Worm (Caenorhabditis elegans) whole organism, L1 larva: ENCODE data around the gene F26G1.11.

Experiments
- aha-1 ChIP-seq: fragments of 150-350 bp; optimal IDR thresholded peaks from 2 replicates; lab custom pipeline; 2014; ENCODE audit warnings: missing biosample characterization, missing genetic modification characterization
- ama-1 ChIP-seq: fragments of 150-350 bp; optimal IDR thresholded peaks from 2 replicates; lab custom pipeline; 2014
- blmp-1 ChIP-seq: fragments of 150-350 bp; optimal IDR thresholded peaks from 2 replicates; lab custom pipeline; 2014; ENCODE audit warnings: missing biosample characterization, missing genetic modification characterization
- ceh-63 ChIP-seq: fragments of 200-800 bp; sonication (Bioruptor generic); optimal IDR thresholded peaks from 2 replicates; lab custom pipeline; 2018; ENCODE audit warnings: mild to moderate bottlenecking, missing genetic modification characterization, missing compliant biosample characterization
- ceh-8 ChIP-seq: fragments of 200-800 bp; sonication (Bioruptor generic); optimal IDR thresholded peaks from 2 replicates; lab custom pipeline; 2018; ENCODE audit warnings: mild to moderate bottlenecking, missing genetic modification characterization, moderate library complexity, missing compliant biosample characterization
- ceh-82 ChIP-seq, 3 experiments: fragments of 150-350 bp in 1 of 3; sonication (generic microtip) in 2 of 3; optimal IDR thresholded peaks; 2 replicates each; lab custom pipeline; 2014 to 2017; ENCODE audit warnings: missing biosample characterization in 3 of 3, missing genetic modification characterization in 3 of 3
- ceh-90 ChIP-seq: sonication (generic microtip); optimal IDR thresholded peaks from 2 replicates; lab custom pipeline; 2016; ENCODE audit warnings: missing genetic modification characterization, missing compliant biosample characterization
- dsc-1 ChIP-seq: sonication (generic microtip); optimal IDR thresholded peaks from 2 replicates; lab custom pipeline; 2016; ENCODE audit warnings: mild to moderate bottlenecking, missing genetic modification characterization, missing compliant biosample characterization
- efl-3 ChIP-seq: fragments of 200-800 bp; sonication (Bioruptor generic); optimal IDR thresholded peaks from 2 replicates; lab custom pipeline; 2018; ENCODE audit warnings: mild to moderate bottlenecking, missing genetic modification characterization, missing compliant biosample characterization
- egl-27 ChIP-seq, 2 experiments: fragments of 150-350 bp in 1 of 2; sonication (generic microtip); optimal IDR thresholded peaks; 3 replicates each; lab custom pipeline; 2017 to 2018; ENCODE audit warnings: missing biosample characterization in 2 of 2, missing genetic modification characterization in 2 of 2, missing genetic modification reagents in 2 of 2
- elt-2 ChIP-seq: sonication (generic microtip); optimal IDR thresholded peaks from 2 replicates; lab custom pipeline; 2016; ENCODE audit warnings: missing genetic modification characterization, mild to moderate bottlenecking, inconsistent platforms, missing compliant biosample characterization, missing genetic modification reagents
- ets-5 ChIP-seq: fragments of 200-800 bp; sonication (Bioruptor generic); IDR thresholded peaks from 2 replicates; pipeline ENCODE4 v1.3.6; 2022; ENCODE audit warnings: missing genetic modification characterization, missing compliant biosample characterization
- fkh-10 ChIP-seq: sonication (generic microtip); optimal IDR thresholded peaks from 2 replicates; lab custom pipeline; 2017; ENCODE audit warnings: missing biosample characterization, missing genetic modification reagents, missing genetic modification characterization
- fkh-4 ChIP-seq: sonication (generic microtip); optimal IDR thresholded peaks from 2 replicates; lab custom pipeline; 2016; ENCODE audit warnings: missing compliant biosample characterization, missing genetic modification characterization, borderline replicate concordance
- fkh-8 ChIP-seq: sonication (generic microtip); optimal IDR thresholded peaks from 2 replicates; lab custom pipeline; 2016; ENCODE audit warnings: mild to moderate bottlenecking, missing genetic modification characterization, missing compliant biosample characterization
- grh-1 ChIP-seq: fragments of 200-800 bp; sonication (Bioruptor generic); IDR thresholded peaks from 2 replicates; pipeline ENCODE4 v1.3.6; 2022; ENCODE audit warnings: missing genetic modification reagents, missing genetic modification characterization, missing compliant biosample characterization
- hpl-2 ChIP-seq: fragments of 150-350 bp; optimal IDR thresholded peaks from 2 replicates; lab custom pipeline; 2014; ENCODE audit warnings: missing biosample characterization, missing genetic modification reagents, missing genetic modification characterization
- irx-1 ChIP-seq: sonication (generic microtip); optimal IDR thresholded peaks from 2 replicates; lab custom pipeline; 2016; ENCODE audit warnings: missing genetic modification characterization, missing compliant biosample characterization
- isw-1 ChIP-seq: fragments of 200-800 bp; sonication (Bioruptor generic); IDR thresholded peaks from 2 replicates; pipeline ENCODE4 v1.3.6; 2022; ENCODE audit warnings: missing genetic modification characterization, missing compliant biosample characterization
- jun-1 ChIP-seq: fragments of 150-350 bp; optimal IDR thresholded peaks from 2 replicates; lab custom pipeline; 2014; ENCODE audit warnings: missing biosample characterization, missing genetic modification reagents, missing genetic modification characterization
- lin-13 ChIP-seq: fragments of 150-350 bp; optimal IDR thresholded peaks from 2 replicates; lab custom pipeline; 2014; ENCODE audit warnings: missing biosample characterization, missing genetic modification reagents, missing genetic modification characterization
- lin-14 ChIP-seq: fragments of 200-800 bp; sonication (Bioruptor generic); optimal IDR thresholded peaks from 2 replicates; lab custom pipeline; 2018; ENCODE audit warnings: mild to moderate bottlenecking, missing genetic modification characterization, moderate library complexity, missing compliant biosample characterization
- lin-35 ChIP-seq, 2 experiments: fragments of 150-350 bp; optimal IDR thresholded peaks; 2 replicates each; lab custom pipeline; 2014; ENCODE audit warnings: missing biosample characterization in 2 of 2, missing genetic modification characterization in 2 of 2, missing genetic modification reagents in 2 of 2
- lin-39 ChIP-seq: fragments of 150-350 bp; optimal IDR thresholded peaks from 2 replicates; lab custom pipeline; 2014; ENCODE audit warnings: missing biosample characterization, missing genetic modification reagents, missing genetic modification characterization
- mab-9 ChIP-seq: fragments of 200-800 bp; sonication (Bioruptor generic); IDR thresholded peaks from 2 replicates; pipeline ENCODE4 v1.3.6; 2022; ENCODE audit warnings: missing genetic modification reagents, missing genetic modification characterization, missing compliant biosample characterization
- mef-2 ChIP-seq: fragments of 150-350 bp; optimal IDR thresholded peaks from 2 replicates; lab custom pipeline; 2014; ENCODE audit warnings: missing biosample characterization, missing genetic modification characterization
- mep-1 ChIP-seq: fragments of 150-350 bp; optimal IDR thresholded peaks from 2 replicates; lab custom pipeline; 2014; ENCODE audit warnings: missing biosample characterization, missing genetic modification characterization
- nhr-11 ChIP-seq: fragments of 150-350 bp; optimal IDR thresholded peaks from 2 replicates; lab custom pipeline; 2014; ENCODE audit warnings: missing biosample characterization, missing genetic modification characterization
- nhr-12 ChIP-seq: sonication (generic microtip); optimal IDR thresholded peaks from 2 replicates; lab custom pipeline; 2017; ENCODE audit warnings: missing biosample characterization, missing genetic modification characterization
- nhr-20 ChIP-seq: sonication (generic microtip); optimal IDR thresholded peaks from 2 replicates; lab custom pipeline; 2016; ENCODE audit warnings: mild to moderate bottlenecking, missing genetic modification characterization, missing compliant biosample characterization
- nhr-237 ChIP-seq: fragments of 150-350 bp; optimal IDR thresholded peaks from 2 replicates; lab custom pipeline; 2014; ENCODE audit warnings: missing biosample characterization, missing genetic modification characterization
- nhr-47 ChIP-seq: sonication (generic microtip); optimal IDR thresholded peaks from 2 replicates; lab custom pipeline; 2016; ENCODE audit warnings: mild to moderate bottlenecking, missing genetic modification characterization, moderate library complexity, missing compliant biosample characterization
- nhr-76 ChIP-seq: sonication (generic microtip); optimal IDR thresholded peaks from 2 replicates; lab custom pipeline; 2017; ENCODE audit warnings: missing biosample characterization, missing genetic modification characterization
- nhr-85 ChIP-seq: sonication (generic microtip); peaks from one replicate; lab custom pipeline; 2016; ENCODE audit warnings: missing genetic modification characterization, inconsistent platforms, missing compliant biosample characterization
- pag-3 ChIP-seq: sonication (generic microtip); optimal IDR thresholded peaks from 2 replicates; lab custom pipeline; 2017; ENCODE audit warnings: missing genetic modification characterization, mild to moderate bottlenecking, missing compliant biosample characterization, antibody characterized with exemption, borderline replicate concordance; ENCODE audit not compliant: insufficient read depth
- rnt-1 ChIP-seq: sonication (generic microtip); optimal IDR thresholded peaks from 2 replicates; lab custom pipeline; 2016; ENCODE audit warnings: mild to moderate bottlenecking, missing genetic modification characterization, moderate library complexity, missing compliant biosample characterization
- snu-23 ChIP-seq: sonication (generic microtip); optimal IDR thresholded peaks from 2 replicates; lab custom pipeline; 2016; ENCODE audit warnings: missing genetic modification characterization, missing compliant biosample characterization
- sox-4 ChIP-seq: sonication (generic microtip); optimal IDR thresholded peaks from 2 replicates; lab custom pipeline; 2016; ENCODE audit warnings: missing genetic modification characterization, missing compliant biosample characterization
- sptf-1 ChIP-seq: fragments of 150-350 bp; optimal IDR thresholded peaks from 2 replicates; lab custom pipeline; 2014; ENCODE audit warnings: missing biosample characterization, missing genetic modification characterization
- tlp-1 ChIP-seq: fragments of 150-350 bp; optimal IDR thresholded peaks from 2 replicates; lab custom pipeline; 2014; ENCODE audit warnings: missing biosample characterization, missing genetic modification characterization
- unc-130 ChIP-seq: fragments of 150-350 bp; optimal IDR thresholded peaks from 2 replicates; lab custom pipeline; 2017; ENCODE audit warnings: missing biosample characterization, missing genetic modification characterization, inconsistent platforms
- unc-30 ChIP-seq: sonication (generic microtip); optimal IDR thresholded peaks from 2 replicates; lab custom pipeline; 2017; ENCODE audit warnings: missing biosample characterization, missing genetic modification characterization
- unc-86 ChIP-seq: sonication (generic microtip); optimal IDR thresholded peaks from 2 replicates; lab custom pipeline; 2016; ENCODE audit warnings: missing genetic modification characterization, missing compliant biosample characterization
- unc-98 ChIP-seq: fragments of 200-800 bp; sonication (Bioruptor generic); IDR thresholded peaks from 2 replicates; pipeline ENCODE4 v1.3.6; 2022; ENCODE audit warnings: missing genetic modification characterization, missing compliant biosample characterization
- zag-1 ChIP-seq: fragments of 150-350 bp; optimal IDR thresholded peaks from 2 replicates; lab custom pipeline; 2014; ENCODE audit warnings: missing biosample characterization, missing genetic modification characterization
- zip-4 ChIP-seq: fragments of 200-800 bp; sonication (Bioruptor generic); optimal IDR thresholded peaks from 2 replicates; lab custom pipeline; 2018; ENCODE audit warnings: mild to moderate bottlenecking, missing genetic modification characterization, moderate library complexity, missing compliant biosample characterization

Gene F26G1.11

DNA sequence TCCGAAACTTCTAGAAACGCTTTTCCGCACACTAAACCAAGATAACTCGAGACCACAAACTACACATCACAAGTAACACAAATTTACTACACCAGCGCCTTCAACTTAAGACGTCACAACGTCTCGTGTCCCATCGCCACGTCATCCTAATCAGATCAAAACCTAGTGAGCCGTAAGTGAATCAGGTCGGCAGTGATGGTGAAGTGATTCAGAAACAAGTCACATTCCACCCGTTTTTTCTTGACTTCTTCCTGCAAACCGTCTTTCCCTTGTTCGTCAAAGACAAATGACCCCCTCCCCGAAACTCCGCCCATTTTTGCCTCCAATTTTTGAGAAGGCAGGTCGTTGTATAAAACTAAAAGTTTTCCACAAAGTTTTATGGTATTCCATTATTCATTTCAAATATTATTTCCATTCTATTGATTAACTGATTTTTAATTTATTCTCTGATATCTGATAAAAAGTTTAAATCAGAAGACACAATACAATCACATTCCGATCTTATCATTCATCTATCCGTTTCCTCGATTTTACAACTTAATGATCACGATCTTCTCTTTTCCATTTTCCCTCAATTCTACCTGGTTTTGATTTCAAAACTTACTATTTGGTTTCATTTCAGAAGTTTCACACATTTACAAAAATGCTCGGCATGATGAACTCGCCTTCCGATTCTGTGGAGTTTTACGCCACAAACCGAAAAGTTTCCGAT lies 14.2 kb upstream of the F26G1.11 start, which contains the start of gene F26G1.2 (continued):
- TF ChIP-seq ceh-63 (GFP tag; lab: Kevin White, UChicago): no peak
- peak; percentile 25; the same call in 1 of the 2 replicates for TF ChIP-seq grh-1
- no peak for TF ChIP-seq nhr-11 (tag; lab: Kevin White, UChicago)
- TF ChIP-seq ceh-82 (tag; optimal IDR thresholded peaks at IDR 0.05; lab: Kevin White, UChicago): no peak
- no peak for TF ChIP-seq lin-39 (tag; lab: Kevin White, UChicago)
- TF ChIP-seq mep-1: no peak
- TF ChIP-seq unc-86 (tag; lab: Kevin White, UChicago): no peak
- TF ChIP-seq zip-4 (GFP tag; lab: Kevin White, UChicago): no peak
- no peak for TF ChIP-seq sox-4
- no peak for TF ChIP-seq nhr-47 (tag; lab: Kevin White, UChicago)
- TF ChIP-seq elt-2 (tag; lab: Kevin White, UChicago): no peak
- no peak for TF ChIP-seq unc-130 (tag; lab: Kevin White, UChicago)
- TF ChIP-seq lin-35 (GFP tag; optimal IDR thresholded peaks at IDR 0.05; lab: Kevin White, UChicago): peak in 1 of 2 experiments; percentile 32
- no peak for TF ChIP-seq aha-1 (tag; lab: Kevin White, UChicago)
- TF ChIP-seq irx-1: no peak
- no peak for TF ChIP-seq ceh-8 (GFP tag; lab: Kevin White, UChicago)
- peak; percentile 32 for TF ChIP-seq fkh-8 (tag; lab: Kevin White, UChicago)
- no peak for TF ChIP-seq jun-1 (tag; lab: Kevin White, UChicago)
- TF ChIP-seq ama-1 (lab: Kevin White, UChicago): no peak
- TF ChIP-seq egl-27 (tag; optimal IDR thresholded peaks at IDR 0.05; lab: Kevin White, UChicago): no peak
- no peak for TF ChIP-seq ets-5 (GFP tag; lab: Robert Waterston, UW)
- TF ChIP-seq unc-30 (tag; lab: Kevin White, UChicago): no peak
- TF ChIP-seq nhr-237 (tag; lab: Kevin White, UChicago): no peak
- TF ChIP-seq tlp-1 (tag; lab: Kevin White, UChicago): no peak
- TF ChIP-seq snu-23: peak; percentile 11
- TF ChIP-seq unc-98 (GFP tag; lab: Robert Waterston, UW): no peak
- TF ChIP-seq nhr-12 (tag; lab: Kevin White, UChicago): no peak
- TF ChIP-seq pag-3 (tag; lab: Kevin White, UChicago): no peak
- no peak for TF ChIP-seq rnt-1 (tag; lab: Kevin White, UChicago)
- TF ChIP-seq nhr-85: peak; percentile 84
- no peak for TF ChIP-seq dsc-1 (tag; lab: Kevin White, UChicago)
- no peak for TF ChIP-seq hpl-2 (GFP tag; lab: Kevin White, UChicago)
- no peak for TF ChIP-seq zag-1 (tag; lab: Kevin White, UChicago)

ce11 chrII:4766284-4766683 lies 10.7 kb upstream of the F26G1.11 start, which contains the start of gene ttm-2:
Gene ttm-2 (minus strand): TSS chrII:4766384.
- TF ChIP-seq nhr-76 (tag; lab: Kevin White, UChicago): no peak
- TF ChIP-seq fkh-10 (GFP tag; lab: Kevin White, UChicago): no peak
- no peak for TF ChIP-seq mab-9 (GFP tag; lab: Robert Waterston, UW)
- TF ChIP-seq lin-39 (tag; lab: Kevin White, UChicago): no peak
- no peak for TF ChIP-seq ets-5 (GFP tag; lab: Robert Waterston, UW)
- no peak for TF ChIP-seq fkh-4 (tag; lab: Kevin White, UChicago)
- TF ChIP-seq nhr-85: no peak
- TF ChIP-seq efl-3 (GFP tag; lab: Kevin White, UChicago): no peak

DNA sequence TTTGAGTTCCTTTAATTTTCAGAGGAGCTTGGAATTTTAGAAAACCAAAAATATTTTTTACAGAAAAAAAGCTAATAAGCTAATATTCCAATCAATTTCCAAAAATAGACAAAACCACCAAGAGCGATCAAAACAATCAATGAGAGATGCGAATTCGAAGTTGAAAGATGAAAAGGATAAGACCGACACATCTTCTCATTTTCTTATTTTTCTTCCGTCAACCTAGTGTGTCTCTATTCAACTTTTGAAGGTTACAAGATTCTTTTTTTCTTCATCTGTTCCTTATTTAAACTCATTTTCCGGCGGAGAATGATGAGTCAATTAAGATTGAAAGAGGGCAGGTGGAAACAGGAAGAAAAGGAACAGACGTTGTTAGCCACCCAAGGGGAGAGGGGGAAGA lies 9.3 kb upstream of the F26G1.11 start:
- TF ChIP-seq mep-1 (peak; percentile 3), ceh-90 (tag; lab: Kevin White, UChicago) (no peak), sptf-1 (tag; lab: Kevin White, UChicago) (no peak), nhr-85 (peak; percentile 78), unc-86 (tag; lab: Kevin White, UChicago) (no peak), lin-14 (GFP tag; lab: Kevin White, UChicago) (peak; percentile 80), tlp-1 (tag; lab: Kevin White, UChicago) (no peak), ets-5 (GFP tag; lab: Robert Waterston, UW) (no peak), nhr-12 (tag; lab: Kevin White, UChicago) (no peak), lin-13 (no peak), snu-23 (no peak), fkh-8 (tag; lab: Kevin White, UChicago) (no peak), isw-1 (no peak), nhr-20 (tag; lab: Kevin White, UChicago) (peak; percentile 7), blmp-1 (peak; percentile 48), mef-2 (tag; lab: Kevin White, UChicago) (no peak), nhr-76 (tag; lab: Kevin White, UChicago) (no peak)
